Fruit fly (Drosophila melanogaster) whole organism, embryonic: ENCODE measurements around the gene bsf.

Source experiments
- Asciz ChIP-seq: fragments of 200-800 bp; sonication (Bioruptor generic); optimal IDR thresholded peaks from 2 replicates; lab custom pipeline; 2017; ENCODE audit warnings: missing biosample characterization, mild to moderate bottlenecking, missing genetic modification characterization, missing genetic modification reagents
- C15 ChIP-seq: fragments of 200-800 bp; sonication (Bioruptor generic); IDR thresholded peaks from 3 replicates; pipeline ENCODE4 v1.3.6; 2022; ENCODE audit warnings: missing biosample characterization, missing genetic modification characterization
- CG11247 ChIP-seq: fragments of 200-800 bp; sonication (Bioruptor generic); IDR thresholded peaks from 2 replicates; pipeline ENCODE4 v1.3.6; 2022; ENCODE audit warnings: missing biosample characterization, missing genetic modification characterization
- CG11504 ChIP-seq: fragments of 200-800 bp; sonication (Bioruptor generic); optimal IDR thresholded peaks from 3 replicates; lab custom pipeline; 2019; ENCODE audit warnings: missing biosample characterization, mild to moderate bottlenecking, missing genetic modification characterization, moderate library complexity
- CG11696 ChIP-seq: fragments of 200-800 bp; sonication (Bioruptor generic); IDR thresholded peaks from 2 replicates; pipeline ENCODE4 v1.3.6; 2022; ENCODE audit warnings: missing biosample characterization, missing genetic modification characterization
- CG13775 ChIP-seq: fragments of 200-800 bp; sonication (Bioruptor generic); optimal IDR thresholded peaks from 3 replicates; lab custom pipeline; 2017; ENCODE audit warnings: missing biosample characterization, mild to moderate bottlenecking, missing genetic modification characterization
- CG13894 ChIP-seq: fragments of 200-800 bp; sonication (Bioruptor generic); optimal IDR thresholded peaks from 3 replicates; lab custom pipeline; 2018; ENCODE audit warnings: missing biosample characterization, mild to moderate bottlenecking, missing genetic modification characterization, moderate library complexity
- CG14441 ChIP-seq: fragments of 200-800 bp; sonication (Bioruptor generic); IDR thresholded peaks from 2 replicates; pipeline ENCODE4 v1.3.6; 2022; ENCODE audit warnings: missing biosample characterization, missing genetic modification characterization
- CG1603 ChIP-seq: fragments of 200-800 bp; sonication (Bioruptor generic); optimal IDR thresholded peaks from 2 replicates; lab custom pipeline; 2019; ENCODE audit warnings: missing biosample characterization, mild to moderate bottlenecking, missing genetic modification characterization, moderate library complexity
- CG16813 ChIP-seq: fragments of 200-800 bp; sonication (Bioruptor generic); IDR thresholded peaks from 3 replicates; pipeline ENCODE4 v1.3.6; 2022; ENCODE audit warnings: missing biosample characterization, missing genetic modification characterization; ENCODE audit not compliant: partially characterized antibody
- CG18011 ChIP-seq: fragments of 200-800 bp; sonication (Bioruptor generic); optimal IDR thresholded peaks from 2 replicates; lab custom pipeline; 2017; ENCODE audit warnings: missing biosample characterization, missing genetic modification characterization, mild to moderate bottlenecking, moderate library complexity, missing genotype
- CG2199 ChIP-seq: fragments of 200-800 bp; sonication (Bioruptor generic); IDR thresholded peaks from 3 replicates; pipeline ENCODE4 v1.3.6; 2022; ENCODE audit warnings: missing biosample characterization, missing genetic modification characterization
- CG30431 ChIP-seq: fragments of 200-800 bp; sonication (Bioruptor generic); optimal IDR thresholded peaks from 2 replicates; lab custom pipeline; 2017; ENCODE audit warnings: missing biosample characterization, missing genetic modification characterization
- CG34224 ChIP-seq: fragments of 200-800 bp; sonication (Bioruptor generic); IDR thresholded peaks from 3 replicates; pipeline ENCODE4 v1.3.6; 2022; ENCODE audit warnings: missing biosample characterization, missing genetic modification characterization; ENCODE audit not compliant: partially characterized antibody
- CG34422 ChIP-seq: fragments of 200-800 bp; sonication (Bioruptor generic); IDR thresholded peaks from 3 replicates; pipeline ENCODE4 v1.3.6; 2022; ENCODE audit warnings: missing biosample characterization, missing genetic modification characterization
- CG3726 ChIP-seq: fragments of 200-800 bp; sonication (Bioruptor generic); IDR thresholded peaks from 3 replicates; pipeline ENCODE4, ENCODE4 v1.3.6; 2022; ENCODE audit warnings: missing biosample characterization, missing genetic modification characterization
- CG4360 ChIP-seq: fragments of 200-800 bp; sonication (Bioruptor generic); IDR thresholded peaks from 2 replicates; pipeline ENCODE4 v1.3.6; 2022; ENCODE audit warnings: missing biosample characterization, missing genetic modification characterization
- CG4820 ChIP-seq: fragments of 200-800 bp; sonication (Bioruptor generic); optimal IDR thresholded peaks from 3 replicates; lab custom pipeline; 2016; ENCODE audit warnings: missing biosample characterization, missing genetic modification characterization
- CG6175 ChIP-seq: fragments of 200-800 bp; sonication (Bioruptor generic); IDR thresholded peaks from 3 replicates; pipeline ENCODE4 v1.3.6; 2022; ENCODE audit warnings: missing biosample characterization, missing genetic modification characterization
- CoRest ChIP-seq: fragments of 200-800 bp; sonication (Bioruptor generic); optimal IDR thresholded peaks from 3 replicates; lab custom pipeline; 2018; ENCODE audit warnings: missing biosample characterization, mild to moderate bottlenecking, missing genetic modification characterization, moderate library complexity
- Dip3 ChIP-seq: fragments of 200-800 bp; sonication (Bioruptor generic); optimal IDR thresholded peaks from 3 replicates; lab custom pipeline; 2016; ENCODE audit warnings: missing biosample characterization, missing genetic modification characterization
- Doc2 ChIP-seq: fragments of 200-800 bp; sonication (Bioruptor generic); IDR thresholded peaks from 2 replicates; pipeline ENCODE4 v1.3.6; 2022; ENCODE audit warnings: missing biosample characterization, missing genetic modification characterization
- Drgx ChIP-seq: fragments of 200-800 bp; sonication (Bioruptor generic); IDR thresholded peaks from 2 replicates; pipeline ENCODE4 v1.3.6; 2022; ENCODE audit warnings: missing biosample characterization, missing genetic modification characterization
- Ets65A ChIP-seq: fragments of 200-800 bp; sonication (Bioruptor generic); peaks from one replicate; lab custom pipeline; 2016; ENCODE audit warnings: missing biosample characterization, missing genetic modification characterization
- HLH54F ChIP-seq: fragments of 200-800 bp; sonication (Bioruptor generic); optimal IDR thresholded peaks from 3 replicates; lab custom pipeline; 2016; ENCODE audit warnings: missing biosample characterization, missing genetic modification characterization
- Hmr ChIP-seq: fragments of 200-800 bp; sonication (Bioruptor generic); optimal IDR thresholded peaks from 3 replicates; lab custom pipeline; 2017; ENCODE audit warnings: mild to moderate bottlenecking, missing biosample characterization, missing genetic modification reagents, missing genetic modification characterization
- Hr78 ChIP-seq, 2 experiments: fragments of 200-800 bp in 1 of 2; fragments of >200 bp in 1 of 2; sonication (Bioruptor generic) in 1 of 2; optimal IDR thresholded peaks; 2 replicates each; lab custom pipeline; 2017 to 2019; ENCODE audit warnings: missing biosample characterization in 2 of 2, missing genetic modification characterization in 2 of 2, mild to moderate bottlenecking in 1 of 2, moderate library complexity in 1 of 2
- Lpt ChIP-seq: fragments of >200 bp; optimal IDR thresholded peaks from 2 replicates; lab custom pipeline; 2018; ENCODE audit warnings: missing biosample characterization, missing genetic modification characterization
- Med ChIP-seq: fragments of 200-800 bp; sonication (Bioruptor generic); peaks from one replicate; lab custom pipeline; 2016; ENCODE audit warnings: missing biosample characterization, missing genetic modification characterization, mild to moderate bottlenecking, inconsistent platforms, moderate library complexity
- Side ChIP-seq: fragments of 200-800 bp; sonication (Bioruptor generic); optimal IDR thresholded peaks from 2 replicates; lab custom pipeline; 2016; ENCODE audit warnings: missing biosample characterization, missing genetic modification characterization
- YL-1 ChIP-seq: fragments of 200-800 bp; sonication (Bioruptor generic); optimal IDR thresholded peaks from 3 replicates; lab custom pipeline; 2017; ENCODE audit warnings: missing biosample characterization, mild to moderate bottlenecking, missing genetic modification characterization
- ap ChIP-seq: fragments of 200-800 bp; sonication (Bioruptor generic); IDR thresholded peaks from 2 replicates; pipeline ENCODE4 v1.3.6; 2022; ENCODE audit warnings: missing biosample characterization, missing genetic modification characterization
- bsh ChIP-seq, 2 experiments: fragments of 200-800 bp; sonication (Bioruptor generic); optimal IDR thresholded peaks; 2 replicates each; lab custom pipeline; 2017 to 2018; ENCODE audit warnings: mild to moderate bottlenecking in 2 of 2, missing biosample characterization in 2 of 2, missing genetic modification characterization in 2 of 2, moderate library complexity in 1 of 2
- cg ChIP-seq: fragments of 200-800 bp; sonication (Bioruptor generic); optimal IDR thresholded peaks from 3 replicates; lab custom pipeline; 2019; ENCODE audit warnings: missing biosample characterization, mild to moderate bottlenecking, missing genetic modification characterization, moderate library complexity
- chinmo ChIP-seq: fragments of 200-800 bp; sonication (Bioruptor generic); IDR thresholded peaks from 4 replicates; pipeline ENCODE4 v1.3.6; 2022; ENCODE audit warnings: missing biosample characterization, missing genetic modification characterization; ENCODE audit not compliant: partially characterized antibody
- gfzf ChIP-seq: fragments of 200-800 bp; sonication (Bioruptor generic); optimal IDR thresholded peaks from 2 replicates; lab custom pipeline; 2016; ENCODE audit warnings: missing biosample characterization, mild to moderate bottlenecking, missing genetic modification characterization, moderate library complexity
- gsb ChIP-seq: fragments of 200-800 bp; sonication (Bioruptor generic); IDR thresholded peaks from 2 replicates; pipeline ENCODE4 v1.3.6; 2022; ENCODE audit warnings: missing biosample characterization, missing genetic modification characterization
- hb ChIP-seq: fragments of 200-800 bp; sonication (Bioruptor generic); IDR thresholded peaks from 3 replicates; pipeline ENCODE4 v1.3.6; 2022; ENCODE audit warnings: missing biosample characterization, missing genetic modification characterization; ENCODE audit not compliant: partially characterized antibody
- klu ChIP-seq: fragments of 200-800 bp; sonication (Bioruptor generic); IDR thresholded peaks from 2 replicates; pipeline ENCODE4 v1.3.6; 2022; ENCODE audit warnings: missing biosample characterization, missing genetic modification characterization
- lbe ChIP-seq: fragments of 200-800 bp; sonication (Bioruptor generic); optimal IDR thresholded peaks from 2 replicates; lab custom pipeline; 2016; ENCODE audit warnings: missing biosample characterization, mild to moderate bottlenecking, missing genetic modification characterization
- nom ChIP-seq: fragments of 200-800 bp; sonication (Bioruptor generic); optimal IDR thresholded peaks from 2 replicates; lab custom pipeline; 2017; ENCODE audit warnings: missing biosample characterization, missing genetic modification characterization, mild to moderate bottlenecking, moderate library complexity, missing genetic modification reagents
- sens ChIP-seq: fragments of 200-800 bp; sonication (Bioruptor generic); peaks from one replicate; lab custom pipeline; 2016; ENCODE audit warnings: missing biosample characterization, missing genetic modification characterization
- sisA ChIP-seq: fragments of 200-800 bp; sonication (Bioruptor generic); IDR thresholded peaks from 2 replicates; pipeline ENCODE4 v1.3.6; 2022; ENCODE audit warnings: missing biosample characterization, missing genetic modification characterization

Gene bsf

DNA sequence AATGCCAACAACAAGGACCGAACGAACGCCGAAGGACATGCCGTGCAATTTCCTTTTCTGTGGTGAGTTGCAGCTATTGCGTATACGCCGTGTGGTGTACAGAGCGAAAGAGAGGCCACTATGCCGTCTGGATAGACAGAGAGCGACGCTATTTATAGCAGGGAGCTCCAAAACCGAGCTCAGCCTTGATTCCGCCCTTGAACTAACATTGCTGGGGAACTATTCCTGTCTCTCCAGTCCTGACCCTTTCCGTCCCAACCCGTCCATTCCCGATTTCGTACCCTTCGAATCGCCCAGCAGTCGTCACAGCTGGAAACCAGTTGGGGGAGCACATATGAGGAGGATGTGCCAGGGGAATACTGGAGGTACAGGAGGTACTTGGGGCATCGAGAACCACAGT, 4.1 kb upstream of the bsf start:
- peak; percentile 53 for TF ChIP-seq nom (GFP tag; lab: Kevin White, UChicago)
- TF ChIP-seq CG18011 (GFP tag; lab: Kevin White, UChicago) = peak; percentile 65
- TF ChIP-seq CG13894 = no peak
- 0 out of 2 replicates have a peak, but pooled peaks have one; percentile 9 for TF ChIP-seq klu (GFP tag; lab: Robert Waterston, UW)
- TF ChIP-seq sisA (GFP tag; lab: Robert Waterston, UW) = 0 out of 2 replicates have a peak, but pooled peaks have one; percentile 6
- 0 out of 2 replicates have a peak, but pooled peaks have one; percentile 23 for TF ChIP-seq gsb (GFP tag; lab: Robert Waterston, UW)

DNA sequence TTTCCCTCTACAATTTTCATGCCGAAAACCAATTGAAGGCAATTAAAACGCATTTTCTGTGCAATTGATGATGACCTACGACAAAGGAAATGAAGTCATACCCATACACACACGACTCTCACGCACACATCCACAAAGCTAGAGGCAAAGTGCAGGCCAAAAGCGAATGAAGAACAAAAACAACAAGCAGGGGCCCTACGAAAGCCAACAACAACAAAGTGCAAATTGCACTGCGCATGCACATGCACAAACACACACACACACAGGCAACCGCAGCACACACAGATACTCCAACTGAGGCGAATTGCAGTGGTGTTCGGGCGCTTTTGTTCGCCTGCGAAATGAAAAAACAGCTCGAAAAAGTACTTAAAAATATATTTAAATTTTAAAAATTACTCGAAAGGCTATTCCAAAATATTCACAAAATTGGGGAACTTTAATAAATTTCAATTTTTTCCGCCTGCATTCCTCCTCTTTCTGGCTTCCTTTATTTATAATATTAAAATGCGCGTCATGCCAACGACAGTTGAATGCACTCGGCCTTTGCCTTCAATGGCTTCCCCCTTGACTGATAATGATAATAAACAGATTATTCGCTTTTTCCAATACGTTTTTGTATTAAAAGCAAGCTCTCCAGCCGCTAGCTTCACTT, 2.7 kb upstream of the bsf start:
- TF ChIP-seq CG11504 (no peak), Doc2 (no peak), Hmr (GFP tag; lab: Kevin White, UChicago) (no peak), bsh (GFP tag; optimal IDR thresholded peaks at IDR 0.05; lab: Kevin White, UChicago) (peak in 1 of 2 experiments; percentile 14), CG4820 (no peak), sens (GFP tag; lab: Kevin White, UChicago) (peak; percentile 9), CG11696 (GFP tag; lab: Robert Waterston, UW) (no peak), CoRest (tag; lab: Kevin White, UChicago) (no peak), cg (GFP tag; lab: Kevin White, UChicago) (peak; percentile 31), CG4360 (peak; percentile 43; the same call in 1 of the 2 replicates), nom (GFP tag; lab: Kevin White, UChicago) (peak; percentile 84), C15 (GFP tag; lab: Robert Waterston, UW) (no peak), Ets65A (GFP tag; lab: Kevin White, UChicago) (peak; percentile 10), CG1603 (tag; lab: Kevin White, UChicago) (no peak), hb (no peak), Drgx (GFP tag; lab: Robert Waterston, UW) (peak; percentile 40; the same call in 1 of the 2 replicates), CG16813 (0 out of 3 replicates have a peak, but pooled peaks have one; percentile 20), gfzf (GFP tag; lab: Kevin White, UChicago) (no peak), CG13775 (GFP tag; lab: Kevin White, UChicago) (no peak)

DNA sequence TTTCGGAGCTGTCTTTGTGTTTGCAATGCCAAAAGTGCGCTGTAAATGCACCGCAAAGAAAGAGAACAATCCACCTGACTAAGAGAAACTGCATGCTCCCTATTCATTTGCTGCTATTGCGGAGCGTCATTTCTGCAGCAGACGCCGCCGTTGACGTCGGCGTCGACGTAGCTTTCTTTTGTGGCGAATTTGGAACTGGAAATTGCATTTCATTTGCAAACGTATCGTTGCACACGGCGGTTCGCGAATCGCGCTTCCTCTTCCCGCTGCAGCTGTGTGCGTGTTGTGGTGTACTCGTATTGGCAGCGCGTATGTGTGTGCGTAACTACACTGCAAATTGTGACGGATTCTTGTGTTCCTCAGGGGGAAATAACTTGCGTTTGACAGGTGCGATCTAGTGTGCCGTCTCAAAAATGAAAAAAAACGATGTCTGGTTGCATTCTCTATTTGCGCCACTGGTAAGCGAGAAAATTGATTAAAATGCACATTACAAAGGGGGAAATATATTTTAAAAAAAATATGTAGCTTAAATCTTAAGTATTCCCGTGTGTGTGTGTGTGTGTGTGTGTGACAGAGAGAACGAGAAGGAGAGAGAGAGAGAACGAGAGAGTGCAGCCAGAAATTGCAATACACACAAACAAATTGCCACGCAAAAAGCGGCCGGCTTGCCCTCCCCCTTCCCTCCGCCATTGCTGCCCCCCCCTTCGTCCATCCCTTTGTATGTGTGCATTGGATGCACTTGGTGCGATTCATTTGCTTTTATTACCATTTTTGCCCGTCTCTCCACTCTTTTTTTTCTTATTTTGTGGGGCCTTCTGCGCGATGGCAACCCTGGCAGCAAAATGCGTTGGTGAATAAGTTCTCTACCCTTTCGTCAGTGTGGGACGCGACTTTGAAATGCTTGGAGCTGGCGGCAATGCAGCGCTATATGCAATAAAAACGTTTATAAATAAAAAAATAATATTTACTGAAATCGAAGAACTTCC, 1.4 kb upstream of the bsf start:
- TF ChIP-seq Asciz (GFP tag; lab: Kevin White, UChicago) (no peak), bsh (GFP tag; optimal IDR thresholded peaks at IDR 0.05; lab: Kevin White, UChicago) (peak in 1 of 2 experiments; percentile 99), lbe (GFP tag; lab: Kevin White, UChicago) (peak; percentile 55), CG2199 (GFP tag; lab: Robert Waterston, UW) (0 out of 3 replicates have a peak, but pooled peaks have one; percentile 28), nom (GFP tag; lab: Kevin White, UChicago) (peak; percentile 100), ap (GFP tag; lab: Robert Waterston, UW) (no peak), CG6175 (GFP tag; lab: Robert Waterston, UW) (0 out of 3 replicates have a peak, but pooled peaks have one; percentile 19), Hr78 (GFP tag; optimal IDR thresholded peaks at IDR 0.05; lab: Kevin White, UChicago) (no peak), Dip3 (GFP tag; lab: Kevin White, UChicago) (no peak), CG14441 (GFP tag; lab: Robert Waterston, UW) (peak; percentile 6; the same call in 1 of the 2 replicates), CG34224 (no peak), CG30431 (GFP tag; lab: Kevin White, UChicago) (no peak), CG11247 (GFP tag; lab: Robert Waterston, UW) (0 out of 2 replicates have a peak, but pooled peaks have one; percentile 20), Med (GFP tag; lab: Kevin White, UChicago) (peak; percentile 61), CG34422 (GFP tag; lab: Robert Waterston, UW) (no peak), cg (GFP tag; lab: Kevin White, UChicago) (peak; percentile 23), CG3726 (GFP tag; lab: Robert Waterston, UW) (no peak), YL-1 (GFP tag; lab: Kevin White, UChicago) (no peak), HLH54F (no peak), Side (GFP tag; lab: Kevin White, UChicago) (no peak), chinmo (GFP tag; lab: Robert Waterston, UW) (no peak), Lpt (GFP tag; lab: Kevin White, UChicago) (no peak), Drgx (GFP tag; lab: Robert Waterston, UW) (peak; percentile 99)
